Worm (Caenorhabditis elegans) whole organism, young adult: Measurements from ENCODE around the gene bgnt-1.2.

Experiments
- D2030.7 ChIP-seq: fragments of 200-800 bp; sonication (Bioruptor generic); IDR thresholded peaks from 2 replicates; pipeline ENCODE4 v1.3.6; 2022; ENCODE audit warnings: missing genetic modification reagents, missing genetic modification characterization, missing compliant biosample characterization
- F10E7.11 ChIP-seq: sonication (generic microtip); optimal IDR thresholded peaks from 2 replicates; lab custom pipeline; 2017; ENCODE audit warnings: mild to moderate bottlenecking, missing genetic modification characterization, moderate library complexity, missing compliant biosample characterization
- F22D6.2 ChIP-seq: sonication (generic microtip); optimal IDR thresholded peaks from 2 replicates; lab custom pipeline; 2016; ENCODE audit warnings: mild to moderate bottlenecking, missing genetic modification characterization, missing compliant biosample characterization
- F23B12.7 ChIP-seq: sonication (generic microtip); optimal IDR thresholded peaks from 2 replicates; lab custom pipeline; 2017; ENCODE audit warnings: missing genetic modification characterization, mild to moderate bottlenecking, missing compliant biosample characterization, antibody characterized with exemption, moderate library complexity; ENCODE audit not compliant: insufficient read depth
- F37B4.10 ChIP-seq: fragments of 200-800 bp; sonication (Bioruptor generic); IDR thresholded peaks from 2 replicates; pipeline ENCODE4 v1.3.6; 2022; ENCODE audit warnings: missing genetic modification characterization, missing compliant biosample characterization
- F39B2.1 ChIP-seq: fragments of 200-800 bp; sonication (Bioruptor generic); IDR thresholded peaks from 2 replicates; pipeline ENCODE4 v1.3.6; 2022; ENCODE audit warnings: missing genetic modification reagents, missing genetic modification characterization, missing compliant biosample characterization
- F49E8.2 ChIP-seq: sonication (generic microtip); optimal IDR thresholded peaks from 3 replicates; lab custom pipeline; 2017; ENCODE audit warnings: missing genetic modification characterization, mild to moderate bottlenecking, missing compliant biosample characterization, antibody characterized with exemption, moderate library complexity; ENCODE audit not compliant: insufficient read depth
- F52B5.7 ChIP-seq: sonication (generic microtip); optimal IDR thresholded peaks from 2 replicates; lab custom pipeline; 2016; ENCODE audit warnings: mild to moderate bottlenecking, missing genetic modification characterization, missing compliant biosample characterization
- F57C9.4 ChIP-seq: sonication (generic microtip); optimal IDR thresholded peaks from 2 replicates; lab custom pipeline; 2017; ENCODE audit warnings: mild to moderate bottlenecking, missing genetic modification characterization, missing compliant biosample characterization
- K11D2.4 ChIP-seq: fragments of 200-800 bp; sonication (Bioruptor generic); IDR thresholded peaks from 2 replicates; pipeline ENCODE4 v1.3.6; 2022; ENCODE audit warnings: missing genetic modification reagents, missing genetic modification characterization, missing compliant biosample characterization
- Y67H2A.10 ChIP-seq: fragments of 200-800 bp; sonication (Bioruptor generic); conservative IDR thresholded peaks from 2 replicates; pipeline ENCODE4 v1.3.6; 2022; ENCODE audit warnings: missing genetic modification reagents, missing genetic modification characterization, missing compliant biosample characterization
- ama-1 ChIP-seq, 3 experiments: fragments of 150-350 bp in 1 of 3; sonication (generic microtip) in 2 of 3; optimal IDR thresholded peaks; 2 replicates each; lab custom pipeline; 2014 to 2018; ENCODE audit warnings: missing biosample characterization in 2 of 3, missing genetic modification characterization in 2 of 3, missing genetic modification reagents in 2 of 3
- aptf-3 ChIP-seq: fragments of 200-800 bp; sonication (Bioruptor generic); IDR thresholded peaks from 2 replicates; pipeline ENCODE4 v1.3.6; 2022; ENCODE audit warnings: missing genetic modification characterization, missing compliant biosample characterization
- attf-3 ChIP-seq: fragments of 200-800 bp; sonication (Bioruptor generic); conservative IDR thresholded peaks from 2 replicates; pipeline ENCODE4 v1.3.6; 2022; ENCODE audit warnings: missing genetic modification reagents, missing genetic modification characterization, missing compliant biosample characterization
- ccch-3 ChIP-seq: fragments of 200-800 bp; sonication (Bioruptor generic); optimal IDR thresholded peaks from 2 replicates; lab custom pipeline; 2018; ENCODE audit warnings: mild to moderate bottlenecking, missing genetic modification characterization, missing compliant biosample characterization
- cebp-2 ChIP-seq: fragments of 200-800 bp; sonication (Bioruptor generic); IDR thresholded peaks from 2 replicates; pipeline ENCODE4 v1.3.6; 2022; ENCODE audit warnings: missing genetic modification characterization, missing compliant biosample characterization
- ceh-27 ChIP-seq: fragments of 200-800 bp; sonication (Bioruptor generic); optimal IDR thresholded peaks from 2 replicates; lab custom pipeline; 2018; ENCODE audit warnings: mild to moderate bottlenecking, missing genetic modification characterization, moderate library complexity, missing compliant biosample characterization
- ceh-79 ChIP-seq: sonication (generic microtip); optimal IDR thresholded peaks from 2 replicates; lab custom pipeline; 2017; ENCODE audit warnings: mild to moderate bottlenecking, missing genetic modification characterization, missing compliant biosample characterization
- chd-7 ChIP-seq: sonication (generic microtip); optimal IDR thresholded peaks from 2 replicates; lab custom pipeline; 2016; ENCODE audit warnings: mild to moderate bottlenecking, missing genetic modification characterization, moderate library complexity, missing compliant biosample characterization
- dox-1 ChIP-seq: fragments of 200-800 bp; sonication (Bioruptor generic); IDR thresholded peaks from 2 replicates; pipeline ENCODE4 v1.3.6; 2022; ENCODE audit warnings: missing genetic modification reagents, missing genetic modification characterization, missing compliant biosample characterization
- dpff-1 ChIP-seq: sonication (generic microtip); optimal IDR thresholded peaks from 2 replicates; lab custom pipeline; 2017; ENCODE audit warnings: mild to moderate bottlenecking, missing genetic modification characterization, missing compliant biosample characterization
- efl-1 ChIP-seq: fragments of 150-350 bp; optimal IDR thresholded peaks from 2 replicates; lab custom pipeline; 2014; ENCODE audit warnings: missing biosample characterization, missing genetic modification reagents, missing genetic modification characterization
- egl-18 ChIP-seq: fragments of 200-800 bp; sonication (Bioruptor generic); IDR thresholded peaks from 2 replicates; pipeline ENCODE4 v1.3.6; 2022; ENCODE audit warnings: missing genetic modification reagents, missing genetic modification characterization, missing compliant biosample characterization
- egrh-3 ChIP-seq: fragments of 200-800 bp; sonication (Bioruptor generic); IDR thresholded peaks from 2 replicates; pipeline ENCODE4 v1.3.6; 2022; ENCODE audit warnings: missing genetic modification reagents, missing genetic modification characterization, missing compliant biosample characterization
- gei-17 ChIP-seq: fragments of 200-800 bp; sonication (Bioruptor generic); optimal IDR thresholded peaks from 2 replicates; lab custom pipeline; 2018; ENCODE audit warnings: mild to moderate bottlenecking, missing genetic modification characterization, missing compliant biosample characterization
- lir-1 ChIP-seq: fragments of 200-800 bp; sonication (Bioruptor generic); conservative IDR thresholded peaks from 2 replicates; pipeline ENCODE4 v1.3.6; 2022; ENCODE audit warnings: missing genetic modification reagents, missing genetic modification characterization, missing compliant biosample characterization
- madf-6 ChIP-seq: fragments of 200-800 bp; sonication (Bioruptor generic); IDR thresholded peaks from 2 replicates; pipeline ENCODE4 v1.3.6; 2022; ENCODE audit warnings: missing genetic modification reagents, missing genetic modification characterization, missing compliant biosample characterization
- madf-8 ChIP-seq: fragments of 200-800 bp; sonication (Bioruptor generic); conservative IDR thresholded peaks from 2 replicates; pipeline ENCODE4 v1.3.6; 2022; ENCODE audit warnings: missing genetic modification reagents, missing genetic modification characterization, missing compliant biosample characterization
- mcd-1 ChIP-seq: fragments of 200-800 bp; sonication (Bioruptor generic); IDR thresholded peaks from 2 replicates; pipeline ENCODE4 v1.3.6; 2022; ENCODE audit warnings: missing genetic modification reagents, missing genetic modification characterization, missing compliant biosample characterization
- mel-28 ChIP-seq: sonication (generic microtip); optimal IDR thresholded peaks from 2 replicates; lab custom pipeline; 2016; ENCODE audit warnings: borderline replicate concordance, mild to moderate bottlenecking, missing genetic modification characterization, missing compliant biosample characterization
- nfya-1 ChIP-seq: sonication (generic microtip); optimal IDR thresholded peaks from 2 replicates; lab custom pipeline; 2017; ENCODE audit warnings: antibody characterized with exemption, missing compliant biosample characterization, missing genetic modification characterization, borderline replicate concordance; ENCODE audit not compliant: insufficient read depth
- nfya-2 ChIP-seq: fragments of 200-800 bp; sonication (Bioruptor generic); IDR thresholded peaks from 2 replicates; pipeline ENCODE4 v1.3.6; 2022; ENCODE audit warnings: missing genetic modification reagents, missing genetic modification characterization, missing compliant biosample characterization
- nfyb-1 ChIP-seq: fragments of 200-800 bp; sonication (Bioruptor generic); IDR thresholded peaks from 2 replicates; pipeline ENCODE4 v1.3.6; 2022; ENCODE audit warnings: missing genetic modification reagents, missing genetic modification characterization, missing compliant biosample characterization
- nhr-120 ChIP-seq: fragments of 200-800 bp; sonication (Bioruptor generic); IDR thresholded peaks from 2 replicates; pipeline ENCODE4 v1.3.6; 2022; ENCODE audit warnings: missing genetic modification characterization, missing compliant biosample characterization
- pbrm-1 ChIP-seq: fragments of 200-800 bp; sonication (Bioruptor generic); IDR thresholded peaks from 2 replicates; pipeline ENCODE4 v1.3.6; 2022; ENCODE audit warnings: missing genetic modification reagents, missing genetic modification characterization, missing compliant biosample characterization
- rcor-1 ChIP-seq: fragments of 200-800 bp; sonication (Bioruptor generic); IDR thresholded peaks from 2 replicates; pipeline ENCODE4 v1.3.6; 2022; ENCODE audit warnings: missing genetic modification reagents, missing genetic modification characterization, missing compliant biosample characterization
- rec-8 ChIP-seq, 2 experiments: sonication (generic microtip); optimal IDR thresholded peaks; 2 replicates each; lab custom pipeline; 2016; ENCODE audit warnings: mild to moderate bottlenecking in 2 of 2, missing genetic modification characterization in 2 of 2, missing genetic modification reagents in 2 of 2, missing genotype in 2 of 2, missing biosample characterization in 1 of 2, missing compliant biosample characterization in 1 of 2, moderate library complexity in 1 of 2
- sdz-38 ChIP-seq: sonication (generic microtip); optimal IDR thresholded peaks from 2 replicates; lab custom pipeline; 2016; ENCODE audit warnings: missing genotype, missing genetic modification characterization, missing compliant biosample characterization
- snpc-4 ChIP-seq, 5 experiments: fragments of 150-350 bp in 1 of 5; sonication (generic microtip) in 4 of 5; optimal IDR thresholded peaks; 2 replicates each; lab custom pipeline; 2014 to 2018; ENCODE audit warnings: missing genetic modification characterization in 5 of 5, missing biosample characterization in 3 of 5, antibody characterized with exemption in 2 of 5, mild to moderate bottlenecking in 2 of 5, missing compliant biosample characterization in 2 of 5, missing genotype in 2 of 5, moderate library complexity in 2 of 5, missing genetic modification reagents in 1 of 5
- sptf-2 ChIP-seq: fragments of 200-800 bp; sonication (Bioruptor generic); optimal IDR thresholded peaks from 2 replicates; lab custom pipeline; 2018; ENCODE audit warnings: mild to moderate bottlenecking, missing genetic modification characterization, missing compliant biosample characterization
- tbp1 ChIP-seq: fragments of 200-800 bp; sonication (Bioruptor generic); optimal IDR thresholded peaks from 2 replicates; lab custom pipeline; 2018; ENCODE audit warnings: mild to moderate bottlenecking, missing genetic modification characterization, missing compliant biosample characterization
- tbx-9 ChIP-seq: sonication (generic microtip); optimal IDR thresholded peaks from 2 replicates; lab custom pipeline; 2016; ENCODE audit warnings: borderline replicate concordance, missing genetic modification characterization, inconsistent platforms, missing compliant biosample characterization
- tlf-1 ChIP-seq: fragments of 200-800 bp; sonication (Bioruptor generic); optimal IDR thresholded peaks from 2 replicates; lab custom pipeline; 2018; ENCODE audit warnings: mild to moderate bottlenecking, missing genetic modification characterization, missing compliant biosample characterization
- unc-130 ChIP-seq: sonication (generic microtip); optimal IDR thresholded peaks from 2 replicates; lab custom pipeline; 2016; ENCODE audit warnings: missing genetic modification reagents, missing genetic modification characterization, missing compliant biosample characterization
- ztf-26 ChIP-seq: sonication (generic microtip); optimal IDR thresholded peaks from 2 replicates; lab custom pipeline; 2017; ENCODE audit warnings: missing genetic modification characterization, missing compliant biosample characterization
- ztf-3 ChIP-seq: fragments of 200-800 bp; sonication (Bioruptor generic); optimal IDR thresholded peaks from 2 replicates; lab custom pipeline; 2018; ENCODE audit warnings: mild to moderate bottlenecking, missing genetic modification characterization, missing compliant biosample characterization

Gene bgnt-1.2

ce11 chrV:2067985-2068499 lies 50.4 kb downstream of the bgnt-1.2 start, which contains the start of gene lbp-9 (continued):
- TF ChIP-seq sptf-2 (GFP tag; lab: Kevin White, UChicago), result no peak
- no peak for TF ChIP-seq ceh-27 (GFP tag; lab: Kevin White, UChicago)
- no peak for TF ChIP-seq mel-28
- peak; percentile 41 for TF ChIP-seq egrh-3 (GFP tag; lab: Robert Waterston, UW)
- TF ChIP-seq F10E7.11 (tag; lab: Kevin White, UChicago), result no peak
- no peak for TF ChIP-seq madf-8 (GFP tag; lab: Robert Waterston, UW)
- TF ChIP-seq F49E8.2, result no peak
- no peak for TF ChIP-seq ztf-3 (GFP tag; lab: Kevin White, UChicago)
- no peak for TF ChIP-seq F23B12.7 (tag; lab: Kevin White, UChicago)
- TF ChIP-seq tbp1 (GFP tag; lab: Kevin White, UChicago), result peak; percentile 40
- peak; percentile 34 for TF ChIP-seq ama-1 (optimal IDR thresholded peaks at IDR 0.05; lab: Kevin White, UChicago)
- TF ChIP-seq ama-1 (GFP tag; optimal IDR thresholded peaks at IDR 0.05; lab: Kevin White, UChicago), result no peak
- peak; percentile 67; the same call in 1 of the 2 replicates for TF ChIP-seq dox-1
- TF ChIP-seq tbx-9 (tag; lab: Kevin White, UChicago), result no peak

- TF ChIP-seq gei-17 (GFP tag; lab: Kevin White, UChicago) (no peak), egl-18 (no peak), aptf-3 (no peak), lir-1 (GFP tag; lab: Robert Waterston, UW) (no peak), tlf-1 (GFP tag; lab: Kevin White, UChicago) (peak; percentile 33), sdz-38 (tag; lab: Kevin White, UChicago) (no peak), nfya-1 (tag; lab: Kevin White, UChicago) (no peak), ztf-26 (no peak), efl-1 (GFP tag; lab: Kevin White, UChicago) (peak; percentile 89), nhr-120 (GFP tag; lab: Robert Waterston, UW) (no peak), attf-3 (GFP tag; lab: Robert Waterston, UW) (no peak), nfyb-1 (GFP tag; lab: Robert Waterston, UW) (no peak), cebp-2 (GFP tag; lab: Robert Waterston, UW) (no peak), ceh-27 (GFP tag; lab: Kevin White, UChicago) (no peak), mcd-1 (GFP tag; lab: Robert Waterston, UW) (no peak), pbrm-1 (GFP tag; lab: Robert Waterston, UW) (peak; percentile 65), nfya-2 (GFP tag; lab: Robert Waterston, UW) (no peak), chd-7 (tag; lab: Kevin White, UChicago) (no peak), snpc-4 (GFP tag; optimal IDR thresholded peaks at IDR 0.05; lab: Kevin White, UChicago) (peak; percentile 4), snpc-4 (tag; optimal IDR thresholded peaks at IDR 0.05; lab: Kevin White, UChicago) (no peak), D2030.7 (GFP tag; lab: Robert Waterston, UW) (peak; percentile 88), unc-130 (GFP tag; lab: Kevin White, UChicago) (no peak), K11D2.4 (GFP tag; lab: Robert Waterston, UW) (no peak), madf-6 (peak; percentile 89), madf-8 (GFP tag; lab: Robert Waterston, UW) (peak; percentile 72), Y67H2A.10 (GFP tag; lab: Robert Waterston, UW) (0 out of 2 replicates have a peak, but pooled peaks have one; percentile 30), rcor-1 (GFP tag; lab: Robert Waterston, UW) (0 out of 2 replicates have a peak, but pooled peaks have one; percentile 8), rec-8 (tag; optimal IDR thresholded peaks at IDR 0.05; lab: Kevin White, UChicago) (no peak), F52B5.7 (tag; lab: Kevin White, UChicago) (no peak), F57C9.4 (tag; lab: Kevin White, UChicago) (no peak), dpff-1 (no peak), F22D6.2 (tag; lab: Kevin White, UChicago) (no peak), ceh-79 (tag; lab: Kevin White, UChicago) (no peak), F37B4.10 (GFP tag; lab: Robert Waterston, UW) (no peak), F39B2.1 (GFP tag; lab: Robert Waterston, UW) (no peak), ztf-3 (GFP tag; lab: Kevin White, UChicago) (no peak), ccch-3 (GFP tag; lab: Kevin White, UChicago) (no peak)
These were observed 51.1 kb downstream of the bgnt-1.2 start for ce11 chrV:2067419-2067818.
